Worm (Caenorhabditis elegans): Measurements from ENCODE around the gene cthd-1.

cthd-1 gene

ce11 chrV:9699216-9699615 lies 21.1 kb downstream of the cthd-1 start:
- peak; percentile 99 for TF ChIP-seq elt-2 (tag; optimal IDR thresholded peaks at IDR 0.05)
- TF ChIP-seq madf-2 (tag; optimal IDR thresholded peaks at IDR 0.05): no peak
- no peak for TF ChIP-seq pag-3 (tag; optimal IDR thresholded peaks at IDR 0.05; ENCODE audit: borderline replicate concordance)

ce11 chrV:9701861-9702260 lies 23.8 kb downstream of the cthd-1 start:
- TF ChIP-seq ceh-45 (GFP tag; IDR thresholded peaks at IDR 0.05) (no peak), elt-2 (tag; optimal IDR thresholded peaks at IDR 0.05) (peak; percentile 35)

ce11 chrV:9702755-9703154 lies 24.7 kb downstream of the cthd-1 start, which contains the start of gene xbx-6:
Gene xbx-6 (plus strand): TSS chrV:9703055.
- TF ChIP-seq nfya-1 (tag; optimal IDR thresholded peaks at IDR 0.05) (no peak), hlh-13 (GFP tag; optimal IDR thresholded peaks at IDR 0.05) (no peak)

- no peak for TF ChIP-seq fkh-10 (GFP tag; optimal IDR thresholded peaks at IDR 0.05)
- no peak for TF ChIP-seq ama-1 (optimal IDR thresholded peaks at IDR 0.05)
- TF ChIP-seq sdc-2 (tag; optimal IDR thresholded peaks at IDR 0.05): no peak
- no peak for TF ChIP-seq madf-2 (tag; optimal IDR thresholded peaks at IDR 0.05)
- no peak for TF ChIP-seq unc-3 (GFP tag; conservative IDR thresholded peaks at IDR 0.05)
- no peak for TF ChIP-seq unc-3 (tag; optimal IDR thresholded peaks at IDR 0.05)
- TF ChIP-seq pha-4 (tag; optimal IDR thresholded peaks at IDR 0.05): no peak
- TF ChIP-seq zip-5 (tag; optimal IDR thresholded peaks at IDR 0.05): no peak
- no peak for TF ChIP-seq ttx-3 (tag; optimal IDR thresholded peaks at IDR 0.05)
- no peak for TF ChIP-seq C08G9.2 (tag; optimal IDR thresholded peaks at IDR 0.05)
- no peak for TF ChIP-seq sox-4 (tag; optimal IDR thresholded peaks at IDR 0.05)
- no peak for TF ChIP-seq pqm-1 (tag; optimal IDR thresholded peaks at IDR 0.05)
- no peak for TF ChIP-seq nhr-232 (tag; optimal IDR thresholded peaks at IDR 0.05)
- no peak for TF ChIP-seq fax-1 (tag; optimal IDR thresholded peaks at IDR 0.05)
- TF ChIP-seq dve-1 (tag; optimal IDR thresholded peaks at IDR 0.05): no peak
- TF ChIP-seq ref-2 (tag; optimal IDR thresholded peaks at IDR 0.05): no peak
- no peak for TF ChIP-seq K02D7.2 (tag; optimal IDR thresholded peaks at IDR 0.05)
Observed at ce11 chrV:9703549-9703948, 25.5 kb downstream of the cthd-1 start.

- TF ChIP-seq ceh-19 (GFP tag; optimal IDR thresholded peaks at IDR 0.05): peak; percentile 23
- TF ChIP-seq tbx-7 (tag; optimal IDR thresholded peaks at IDR 0.05): no peak
- TF ChIP-seq lin-11 (tag; optimal IDR thresholded peaks at IDR 0.05): no peak
- TF ChIP-seq ets-4 (tag; optimal IDR thresholded peaks at IDR 0.05): no peak
- peak; percentile 65 for TF ChIP-seq ceh-31 (tag; optimal IDR thresholded peaks at IDR 0.05)
- TF ChIP-seq hlh-6 (tag; optimal IDR thresholded peaks at IDR 0.05): no peak
- TF ChIP-seq nfya-1 (tag; optimal IDR thresholded peaks at IDR 0.05): peak; percentile 43
- peak; percentile 36 for TF ChIP-seq unc-55 (GFP tag; optimal IDR thresholded peaks at IDR 0.05)
- TF ChIP-seq dmd-4 (tag; optimal IDR thresholded peaks at IDR 0.05; ENCODE audit: borderline replicate concordance): no peak
- TF ChIP-seq ceh-48 (tag; optimal IDR thresholded peaks at IDR 0.05): peak; percentile 76
Observed at ce11 chrV:9704399-9704798, 26.3 kb downstream of the cthd-1 start.

ce11 chrV:9706592-9706991 lies 28.5 kb downstream of the cthd-1 start:
- TF ChIP-seq nhr-11 (tag; optimal IDR thresholded peaks at IDR 0.05) (no peak), nhr-232 (tag; optimal IDR thresholded peaks at IDR 0.05) (no peak), unc-86 (tag; optimal IDR thresholded peaks at IDR 0.05) (no peak), pha-2 (tag; optimal IDR thresholded peaks at IDR 0.05) (no peak), ceh-9 (tag; optimal IDR thresholded peaks at IDR 0.05) (no peak)

Data from whole organism, late embryonic.